Worm (Caenorhabditis elegans) whole organism, L4 larva: ENCODE data around the gene F31D4.5.

Source experiments
- F49E8.2 ChIP-seq: sonication (generic microtip); optimal IDR thresholded peaks from 2 replicates; lab custom pipeline; 2016; ENCODE audit warnings: missing compliant biosample characterization, mild to moderate bottlenecking, missing genetic modification characterization, borderline replicate concordance
- T20F7.1 ChIP-seq: fragments of 200-800 bp; sonication (Bioruptor generic); optimal IDR thresholded peaks from 2 replicates; lab custom pipeline; 2018; ENCODE audit warnings: mild to moderate bottlenecking, missing genetic modification characterization, missing compliant biosample characterization
- Y105C5A.15 ChIP-seq: fragments of 200-800 bp; sonication (Bioruptor generic); IDR thresholded peaks from 2 replicates; pipeline ENCODE4 v1.3.6; 2022; ENCODE audit warnings: missing genetic modification characterization, missing compliant biosample characterization
- ZK546.5 ChIP-seq, 2 experiments: sonication (generic microtip); optimal IDR thresholded peaks; 2 replicates each; lab custom pipeline; 2017; ENCODE audit warnings: missing biosample characterization in 2 of 2, missing genetic modification characterization in 2 of 2
- aha-1 ChIP-seq: fragments of 150-350 bp; peaks from one replicate; lab custom pipeline; 2014; ENCODE audit warnings: missing biosample characterization, missing genetic modification characterization
- ctbp-1 ChIP-seq: fragments of 200-800 bp; sonication (Bioruptor generic); IDR thresholded peaks from 2 replicates; pipeline ENCODE4 v1.3.6; 2022; ENCODE audit warnings: missing genetic modification reagents, missing genetic modification characterization, missing compliant biosample characterization
- daf-16 ChIP-seq, 3 experiments: sonication (generic microtip); optimal IDR thresholded peaks; 2 replicates each; lab custom pipeline; 2016 to 2017; ENCODE audit warnings: missing genetic modification characterization in 3 of 3, missing genetic modification reagents in 3 of 3, mild to moderate bottlenecking in 2 of 3, missing compliant biosample characterization in 2 of 3, missing biosample characterization in 1 of 3, moderate library complexity in 1 of 3
- daf-19 ChIP-seq: fragments of 200-800 bp; sonication (Bioruptor generic); conservative IDR thresholded peaks from 2 replicates; pipeline ENCODE4 v1.3.6; 2022; ENCODE audit warnings: missing genetic modification characterization, missing compliant biosample characterization
- daf-8 ChIP-seq: fragments of 200-800 bp; sonication (Bioruptor generic); IDR thresholded peaks from 2 replicates; pipeline ENCODE4 v1.3.6; 2022; ENCODE audit warnings: missing genetic modification characterization, missing compliant biosample characterization
- dmd-6 ChIP-seq: fragments of 200-800 bp; sonication (Bioruptor generic); IDR thresholded peaks from 2 replicates; pipeline ENCODE4 v1.3.6; 2022; ENCODE audit warnings: missing genetic modification reagents, missing genetic modification characterization, missing compliant biosample characterization
- dve-1 ChIP-seq: sonication (generic microtip); optimal IDR thresholded peaks from 2 replicates; lab custom pipeline; 2017; ENCODE audit warnings: antibody characterized with exemption, mild to moderate bottlenecking, missing genetic modification characterization, missing compliant biosample characterization; ENCODE audit not compliant: insufficient read depth
- egl-27 ChIP-seq: sonication (generic microtip); optimal IDR thresholded peaks from 3 replicates; lab custom pipeline; 2017; ENCODE audit warnings: missing biosample characterization, missing genetic modification reagents, missing genetic modification characterization
- egl-43 ChIP-seq: fragments of 200-800 bp; sonication (Bioruptor generic); IDR thresholded peaks from 2 replicates; pipeline ENCODE4 v1.3.6; 2022; ENCODE audit warnings: missing genetic modification reagents, missing genetic modification characterization, missing compliant biosample characterization
- fkh-10 ChIP-seq: fragments of 150-350 bp; optimal IDR thresholded peaks from 2 replicates; lab custom pipeline; 2014; ENCODE audit warnings: missing biosample characterization, missing genetic modification reagents, missing genetic modification characterization
- fos-1 ChIP-seq: fragments of 150-350 bp; optimal IDR thresholded peaks from 2 replicates; lab custom pipeline; 2014; ENCODE audit warnings: missing biosample characterization, missing genetic modification characterization
- hlh-11 ChIP-seq: fragments of 200-800 bp; sonication (Bioruptor generic); optimal IDR thresholded peaks from 2 replicates; lab custom pipeline; 2018; ENCODE audit warnings: mild to moderate bottlenecking, missing genetic modification characterization, missing compliant biosample characterization
- hlh-30 ChIP-seq: sonication (generic microtip); optimal IDR thresholded peaks from 2 replicates; lab custom pipeline; 2017; ENCODE audit warnings: antibody characterized with exemption, mild to moderate bottlenecking, missing genetic modification characterization, missing compliant biosample characterization; ENCODE audit not compliant: insufficient read depth
- jun-1 ChIP-seq: fragments of 150-350 bp; optimal IDR thresholded peaks from 2 replicates; lab custom pipeline; 2014; ENCODE audit warnings: missing biosample characterization, missing genetic modification reagents, missing genetic modification characterization
- lin-15B ChIP-seq: fragments of 150-350 bp; sonication (generic microtip); optimal IDR thresholded peaks from 3 replicates; lab custom pipeline; 2014; ENCODE audit warnings: missing biosample characterization, missing genetic modification characterization
- lsy-2 ChIP-seq, 2 experiments: fragments of 150-350 bp in 1 of 2; sonication (generic microtip) in 1 of 2; optimal IDR thresholded peaks; 2 replicates each; lab custom pipeline; 2014 to 2017; ENCODE audit warnings: missing biosample characterization in 2 of 2, missing genetic modification characterization in 2 of 2
- mdt-29 ChIP-seq: fragments of 200-800 bp; sonication (Bioruptor generic); IDR thresholded peaks from 2 replicates; pipeline ENCODE4 v1.3.6; 2022; ENCODE audit warnings: missing genetic modification reagents, missing genetic modification characterization, missing compliant biosample characterization
- mep-1 ChIP-seq: fragments of 150-350 bp; sonication (generic microtip); optimal IDR thresholded peaks from 3 replicates; lab custom pipeline; 2014; ENCODE audit warnings: missing biosample characterization, missing genetic modification characterization
- mes-2 ChIP-seq: sonication (generic microtip); optimal IDR thresholded peaks from 2 replicates; lab custom pipeline; 2016; ENCODE audit warnings: missing genotype, mild to moderate bottlenecking, missing genetic modification characterization, missing compliant biosample characterization; ENCODE audit not compliant: poor library complexity, severe bottlenecking
- mxl-2 ChIP-seq: fragments of 200-800 bp; sonication (Bioruptor generic); conservative IDR thresholded peaks from 2 replicates; pipeline ENCODE4 v1.3.6; 2022; ENCODE audit warnings: missing genetic modification reagents, missing genetic modification characterization, missing compliant biosample characterization
- nhr-102 ChIP-seq: sonication (generic microtip); optimal IDR thresholded peaks from 2 replicates; lab custom pipeline; 2016; ENCODE audit warnings: mild to moderate bottlenecking, missing genetic modification characterization, moderate library complexity, missing compliant biosample characterization
- nhr-11 ChIP-seq: fragments of 150-350 bp; optimal IDR thresholded peaks from 2 replicates; lab custom pipeline; 2014; ENCODE audit warnings: missing biosample characterization, missing genetic modification characterization
- nhr-111 ChIP-seq: fragments of 200-800 bp; sonication (Bioruptor generic); optimal IDR thresholded peaks from 2 replicates; lab custom pipeline; 2018; ENCODE audit warnings: mild to moderate bottlenecking, missing genetic modification characterization, missing compliant biosample characterization
- nhr-28 ChIP-seq: fragments of 150-350 bp; optimal IDR thresholded peaks from 2 replicates; lab custom pipeline; 2014; ENCODE audit warnings: missing biosample characterization, missing genetic modification characterization
- nhr-48 ChIP-seq: sonication (generic microtip); optimal IDR thresholded peaks from 2 replicates; lab custom pipeline; 2016; ENCODE audit warnings: mild to moderate bottlenecking, missing genetic modification characterization, missing compliant biosample characterization
- nhr-6 ChIP-seq: fragments of 150-350 bp; optimal IDR thresholded peaks from 2 replicates; lab custom pipeline; 2014; ENCODE audit warnings: missing biosample characterization, missing genetic modification characterization
- pha-4 ChIP-seq, 2 experiments: fragments of 150-350 bp in 1 of 2; fragments of 200-800 bp in 1 of 2; sonication (Bioruptor generic) in 1 of 2; IDR thresholded peaks in 1 of 2; optimal IDR thresholded peaks in 1 of 2; 2 replicates each; pipeline versions ENCODE4 v1.3.6 to Lab custom; 2014 to 2022; ENCODE audit warnings: missing genetic modification characterization in 2 of 2, missing genetic modification reagents in 2 of 2, missing biosample characterization in 1 of 2, missing compliant biosample characterization in 1 of 2
- saeg-2 ChIP-seq: fragments of 200-800 bp; sonication (Bioruptor generic); IDR thresholded peaks from 2 replicates; pipeline ENCODE4 v1.3.6; 2022; ENCODE audit warnings: missing genetic modification reagents, missing genetic modification characterization, missing compliant biosample characterization
- set-16 ChIP-seq: fragments of 200-800 bp; sonication (Bioruptor generic); IDR thresholded peaks from 2 replicates; pipeline ENCODE4 v1.3.6; 2022; ENCODE audit warnings: missing genetic modification reagents, missing genetic modification characterization, missing compliant biosample characterization
- unc-39 ChIP-seq: sonication (generic microtip); optimal IDR thresholded peaks from 2 replicates; lab custom pipeline; 2017; ENCODE audit warnings: missing biosample characterization, missing genetic modification characterization
- unc-62 ChIP-seq, 3 experiments: fragments of 150-350 bp in 1 of 3; sonication (generic microtip); optimal IDR thresholded peaks in 2 of 3; peaks in 1 of 3; 1 replicate in 1 of 3; 2 replicates in 2 of 3; lab custom pipeline; 2014 to 2017; ENCODE audit warnings: missing biosample characterization in 3 of 3, missing genetic modification characterization in 3 of 3, missing genetic modification reagents in 3 of 3, missing genotype in 1 of 3
- zfp-3 ChIP-seq: fragments of 200-800 bp; sonication (Bioruptor generic); conservative IDR thresholded peaks from 2 replicates; pipeline ENCODE4 v1.3.6; 2022; ENCODE audit warnings: missing genetic modification reagents, missing genetic modification characterization, missing compliant biosample characterization
- zip-11 ChIP-seq: fragments of 200-800 bp; sonication (Bioruptor generic); IDR thresholded peaks from 2 replicates; pipeline ENCODE4 v1.3.6; 2022; ENCODE audit warnings: missing genetic modification characterization, missing compliant biosample characterization

Gene F31D4.5

ce11 chrV:20862681-20863080, 8.8 kb downstream of the F31D4.5 start, which contains the start of gene twk-35:
twk-35 (plus strand) TSS chrV:20862981.
- TF ChIP-seq aha-1 (tag; lab: Kevin White, UChicago) (peak; percentile 67), nhr-102 (no peak)

- peak in 1 of 2 experiments; percentile 27 for TF ChIP-seq lsy-2 (tag; optimal IDR thresholded peaks at IDR 0.05; lab: Kevin White, UChicago)
- TF ChIP-seq dve-1 (tag; lab: Kevin White, UChicago), result peak; percentile 70
- TF ChIP-seq hlh-11 (tag; lab: Kevin White, UChicago), result peak; percentile 58
- no peak for TF ChIP-seq lin-15B (tag; lab: Kevin White, UChicago)
- TF ChIP-seq nhr-28 (tag; lab: Kevin White, UChicago), result peak; percentile 18
- TF ChIP-seq T20F7.1 (GFP tag; lab: Kevin White, UChicago), result peak; percentile 48
- no peak for TF ChIP-seq aha-1 (tag; lab: Kevin White, UChicago)
- peak; percentile 68 for TF ChIP-seq dmd-6 (GFP tag; lab: Robert Waterston, UW)
- no peak for TF ChIP-seq daf-16 (GFP tag; optimal IDR thresholded peaks at IDR 0.05; lab: Kevin White, UChicago)
- peak; percentile 96 for TF ChIP-seq daf-16 (tag; optimal IDR thresholded peaks at IDR 0.05; lab: Kevin White, UChicago)
- peak; percentile 59 for TF ChIP-seq mep-1 (tag; lab: Kevin White, UChicago)
- TF ChIP-seq egl-43 (GFP tag; lab: Robert Waterston, UW), result no peak
- no peak for TF ChIP-seq daf-8 (GFP tag; lab: Robert Waterston, UW)
Observed at ce11 chrV:20866406-20866805, 12.5 kb downstream of the F31D4.5 start.

- TF ChIP-seq aha-1 (tag; lab: Kevin White, UChicago) (peak; percentile 41), daf-16 (GFP tag; optimal IDR thresholded peaks at IDR 0.05; lab: Kevin White, UChicago) (no peak), daf-16 (tag; optimal IDR thresholded peaks at IDR 0.05; lab: Kevin White, UChicago) (peak; percentile 20), T20F7.1 (GFP tag; lab: Kevin White, UChicago) (no peak)
Observed at ce11 chrV:20868329-20868728, 14.5 kb downstream of the F31D4.5 start, which contains the start of gene F31D4.8. F31D4.8 (minus strand) TSS chrV:20868429.

ce11 chrV:20870633-20871032, 16.8 kb downstream of the F31D4.5 start:
- TF ChIP-seq aha-1 (tag; lab: Kevin White, UChicago) (peak; percentile 61), nhr-48 (tag; lab: Kevin White, UChicago) (no peak)

ce11 chrV:20871194-20871593, 17.3 kb downstream of the F31D4.5 start:
- TF ChIP-seq lin-15B (tag; lab: Kevin White, UChicago) (no peak), saeg-2 (no peak), zfp-3 (GFP tag; lab: Robert Waterston, UW) (no peak), hlh-30 (tag; lab: Kevin White, UChicago) (peak; percentile 54), set-16 (GFP tag; lab: Robert Waterston, UW) (no peak), nhr-6 (tag; lab: Kevin White, UChicago) (no peak), Y105C5A.15 (GFP tag; lab: Robert Waterston, UW) (no peak), F49E8.2 (no peak), dmd-6 (GFP tag; lab: Robert Waterston, UW) (peak; percentile 67), ZK546.5 (tag; optimal IDR thresholded peaks at IDR 0.05; lab: Kevin White, UChicago) (no peak), unc-62 (GFP tag; optimal IDR thresholded peaks at IDR 0.05 in 1 of 2; lab: Kevin White, UChicago) (peak in 1 of 2 experiments; percentile 81), unc-62 (tag; optimal IDR thresholded peaks at IDR 0.05; lab: Kevin White, UChicago) (no peak), daf-8 (GFP tag; lab: Robert Waterston, UW) (no peak), egl-27 (tag; lab: Kevin White, UChicago) (no peak), daf-19 (GFP tag; lab: Robert Waterston, UW) (no peak), fos-1 (tag; lab: Kevin White, UChicago) (no peak), daf-16 (GFP tag; optimal IDR thresholded peaks at IDR 0.05; lab: Kevin White, UChicago) (no peak), daf-16 (tag; optimal IDR thresholded peaks at IDR 0.05; lab: Kevin White, UChicago) (peak; percentile 39), nhr-48 (tag; lab: Kevin White, UChicago) (peak; percentile 35), nhr-11 (tag; lab: Kevin White, UChicago) (no peak), ctbp-1 (GFP tag; lab: Robert Waterston, UW) (no peak), nhr-111 (GFP tag; lab: Kevin White, UChicago) (no peak), unc-39 (tag; lab: Kevin White, UChicago) (no peak), jun-1 (no peak), fkh-10 (GFP tag; lab: Kevin White, UChicago) (no peak), dve-1 (tag; lab: Kevin White, UChicago) (peak; percentile 10), mxl-2 (GFP tag; lab: Robert Waterston, UW) (peak; percentile 97), zip-11 (no peak), pha-4 (GFP tag; IDR thresholded peaks at IDR 0.05; lab: Robert Waterston, UW) (no peak), pha-4 (tag; optimal IDR thresholded peaks at IDR 0.05; lab: Kevin White, UChicago) (no peak), mes-2 (tag; lab: Kevin White, UChicago) (no peak), mdt-29 (no peak)
- TF ChIP-seq, all 104 proteins: peak for 7
